Fruit fly (Drosophila melanogaster): ENCODE results near the gene to.

to gene

dm6 chr3R:25281165-25281564, 41.2 kb downstream of the to start, which contains the start of gene CG11892 (continued):
- TF ChIP-seq CG7928 (GFP tag; optimal IDR thresholded peaks at IDR 0.05) (peak; percentile 45), pho (GFP tag; optimal IDR thresholded peaks at IDR 0.05) (no peak), CG30431 (GFP tag; optimal IDR thresholded peaks at IDR 0.05) (no peak), CG8478 (optimal IDR thresholded peaks at IDR 0.05) (no peak), CG8290 (GFP tag; optimal IDR thresholded peaks at IDR 0.05) (no peak), CG8290 (tag; optimal IDR thresholded peaks at IDR 0.05) (peak in 1 of 2 experiments; percentile 93), CG13894 (tag; optimal IDR thresholded peaks at IDR 0.05) (peak; percentile 68), Sox102F (GFP tag; optimal IDR thresholded peaks at IDR 0.05) (peak; percentile 37), CG17361 (GFP tag; IDR thresholded peaks at IDR 0.05) (no peak), Rfx (GFP tag; IDR thresholded peaks at IDR 0.05) (0 out of 2 replicates have a peak, but pooled peaks have one; percentile 15), nerfin-2 (GFP tag; IDR thresholded peaks at IDR 0.05; ENCODE audit: partially characterized antibody) (no peak), ash1 (GFP tag; optimal IDR thresholded peaks at IDR 0.05) (peak; percentile 45), sug (tag; optimal IDR thresholded peaks at IDR 0.05) (peak; percentile 48), en (GFP tag; optimal IDR thresholded peaks at IDR 0.05) (no peak), CG8281 (tag; optimal IDR thresholded peaks at IDR 0.05) (peak; percentile 19), CG17359 (tag; optimal IDR thresholded peaks at IDR 0.05) (peak; percentile 60), odd (GFP tag; optimal IDR thresholded peaks at IDR 0.05) (peak; percentile 66), CrebB (tag; optimal IDR thresholded peaks at IDR 0.05) (peak; percentile 66), CG12299 (tag; optimal IDR thresholded peaks at IDR 0.05) (peak; percentile 18), gem (tag; optimal IDR thresholded peaks at IDR 0.05) (peak; percentile 53), Vsx1 (GFP tag; optimal IDR thresholded peaks at IDR 0.05) (peak; percentile 45), MTF-1 (GFP tag; optimal IDR thresholded peaks at IDR 0.05; ENCODE audit: borderline replicate concordance) (peak; percentile 69), CG1603 (tag; optimal IDR thresholded peaks at IDR 0.05) (peak; percentile 56), NFAT (GFP tag; IDR thresholded peaks at IDR 0.05) (no peak), bcd (GFP tag; optimal IDR thresholded peaks at IDR 0.05) (peak; percentile 20), Scr (GFP tag; IDR thresholded peaks at IDR 0.05; ENCODE audit: partially characterized antibody) (no peak), CG17802 (tag; optimal IDR thresholded peaks at IDR 0.05) (no peak), CG3407 (GFP tag; optimal IDR thresholded peaks at IDR 0.05) (peak; percentile 42), HmgZ (tag; optimal IDR thresholded peaks at IDR 0.05) (peak; percentile 32), CG12219 (GFP tag; optimal IDR thresholded peaks at IDR 0.05) (no peak), Hsf (GFP tag; optimal IDR thresholded peaks at IDR 0.05) (no peak), HHEX (GFP tag; optimal IDR thresholded peaks at IDR 0.05) (peak; percentile 64), zfh2 (GFP tag; optimal IDR thresholded peaks at IDR 0.05) (no peak), CG8944 (GFP tag; optimal IDR thresholded peaks at IDR 0.05) (no peak), YL-1 (GFP tag; optimal IDR thresholded peaks at IDR 0.05) (peak; percentile 6), sd (tag; optimal IDR thresholded peaks at IDR 0.05) (peak; percentile 31)

- TF ChIP-seq corto (GFP tag; optimal IDR thresholded peaks at IDR 0.05), result no peak
- peak; percentile 37 for TF ChIP-seq exex (tag; optimal IDR thresholded peaks at IDR 0.05)
- peak; percentile 68 for TF ChIP-seq grn (GFP tag; optimal IDR thresholded peaks at IDR 0.05)
- no peak for TF ChIP-seq CG3995 (GFP tag; optimal IDR thresholded peaks at IDR 0.05)
- peak; percentile 69 for TF ChIP-seq run (tag; optimal IDR thresholded peaks at IDR 0.05)
- TF ChIP-seq CG10959 (GFP tag; IDR thresholded peaks at IDR 0.05), result no peak
- peak; percentile 18 for TF ChIP-seq sug (tag; optimal IDR thresholded peaks at IDR 0.05)
- peak in 1 of 2 experiments; percentile 59 for TF ChIP-seq Pdp1 (GFP tag; optimal IDR thresholded peaks at IDR 0.05)
- peak in 1 of 2 experiments; percentile 57 for TF ChIP-seq Hr78 (GFP tag; optimal IDR thresholded peaks at IDR 0.05)
- no peak for TF ChIP-seq CG30403 (GFP tag; optimal IDR thresholded peaks at IDR 0.05)
Observed at dm6 chr3R:25283209-25283670, 43.3 kb downstream of the to start, which contains the start of gene CG31300. Gene CG31300 (plus strand): TSS chr3R:25283620.

Data from whole organism, embryonic.